Fruit fly (Drosophila melanogaster): Measurements from ENCODE around the gene RhoGEF3.

Gene RhoGEF3

DNA sequence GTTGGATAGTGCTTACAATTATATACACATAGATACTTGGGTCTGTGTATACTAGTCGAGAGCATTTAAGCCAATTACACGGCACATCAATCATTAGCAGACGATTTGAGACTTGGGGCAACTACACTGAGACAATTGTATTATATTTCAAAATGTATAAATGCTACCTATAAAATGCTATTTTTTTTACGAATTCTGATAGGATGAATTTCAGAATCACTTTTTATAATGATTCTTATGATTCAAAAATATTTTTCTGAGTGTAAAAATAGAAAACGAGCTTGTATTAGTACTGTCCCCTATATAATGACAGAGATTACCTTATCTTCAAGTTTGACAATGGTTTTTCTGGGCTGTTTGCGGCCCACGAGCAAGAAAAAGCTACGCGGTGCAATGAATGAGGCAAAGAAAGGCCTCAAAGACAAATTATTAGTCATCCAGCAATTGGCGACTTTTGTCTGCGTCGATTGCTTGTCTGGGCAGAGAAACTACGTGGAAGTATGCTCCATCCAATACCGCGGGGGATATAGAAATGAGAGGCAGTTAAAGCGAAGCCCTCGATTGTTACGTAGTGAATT lies 73.5 kb downstream of the RhoGEF3 start (continued):
- TF ChIP-seq bcd (GFP tag; optimal IDR thresholded peaks at IDR 0.05) (peak; percentile 34), CG9932 (GFP tag; IDR thresholded peaks at IDR 0.05) (peak; percentile 57), wdn (GFP tag; IDR thresholded peaks at IDR 0.05) (peak; percentile 70), sens (GFP tag) (peak; percentile 97), Nf-YA (GFP tag; IDR thresholded peaks at IDR 0.05) (peak; percentile 61), PHDP (tag; optimal IDR thresholded peaks at IDR 0.05) (no peak), ranshi (GFP tag; IDR thresholded peaks at IDR 0.05) (peak; percentile 88), en (GFP tag; optimal IDR thresholded peaks at IDR 0.05) (no peak), tup (GFP tag; optimal IDR thresholded peaks at IDR 0.05) (no peak), CG12942 (GFP tag; optimal IDR thresholded peaks at IDR 0.05) (no peak), ind (GFP tag; optimal IDR thresholded peaks at IDR 0.05) (no peak), Spps (tag; optimal IDR thresholded peaks at IDR 0.05) (peak; percentile 58), lab (GFP tag; optimal IDR thresholded peaks at IDR 0.05) (peak; percentile 90), mam (GFP tag; optimal IDR thresholded peaks at IDR 0.05) (peak; percentile 76), Sox102F (GFP tag; optimal IDR thresholded peaks at IDR 0.05) (peak; percentile 80), caup (GFP tag; optimal IDR thresholded peaks at IDR 0.05; ENCODE audit: severe bottlenecking) (peak; percentile 66), lmd (GFP tag; IDR thresholded peaks at IDR 0.05) (peak; percentile 85), CoRest (tag; optimal IDR thresholded peaks at IDR 0.05) (peak; percentile 66), wor (GFP tag; IDR thresholded peaks at IDR 0.05) (peak; percentile 60), CG14965 (GFP tag; optimal IDR thresholded peaks at IDR 0.05; ENCODE audit: borderline replicate concordance) (no peak), exex (tag; optimal IDR thresholded peaks at IDR 0.05) (peak; percentile 88), shn (GFP tag; optimal IDR thresholded peaks at IDR 0.05) (no peak), lov (optimal IDR thresholded peaks at IDR 0.05) (no peak), lov (GFP tag; IDR thresholded peaks at IDR 0.05) (no peak; the same call in 2 of the 3 replicates), usp (GFP tag; optimal IDR thresholded peaks at IDR 0.05) (no peak), hbn (GFP tag; IDR thresholded peaks at IDR 0.05; ENCODE audit: partially characterized antibody) (no peak), CG31365 (tag; optimal IDR thresholded peaks at IDR 0.05) (no peak), CG13624 (GFP tag; optimal IDR thresholded peaks at IDR 0.05) (peak; percentile 83), br (optimal IDR thresholded peaks at IDR 0.05) (no peak), CG10274 (GFP tag; optimal IDR thresholded peaks at IDR 0.05) (no peak), croc (GFP tag; conservative IDR thresholded peaks at IDR 0.05) (peak; percentile 40; the same call in 2 of the 3 replicates), Med (GFP tag) (peak; percentile 92), ac (GFP tag; optimal IDR thresholded peaks at IDR 0.05) (no peak), CG14441 (GFP tag; IDR thresholded peaks at IDR 0.05) (peak; percentile 83), CG17912 (GFP tag; optimal IDR thresholded peaks at IDR 0.05) (no peak), inv (GFP tag; IDR thresholded peaks at IDR 0.05; ENCODE audit: partially characterized antibody) (no peak), slbo (GFP tag; IDR thresholded peaks at IDR 0.05) (peak; percentile 85), CHES-1-like (GFP tag; optimal IDR thresholded peaks at IDR 0.05) (no peak), Myb (GFP tag; optimal IDR thresholded peaks at IDR 0.05) (peak; percentile 13), C15 (GFP tag; IDR thresholded peaks at IDR 0.05) (0 out of 3 replicates have a peak, but pooled peaks have one; percentile 38), CG14014 (GFP tag; IDR thresholded peaks at IDR 0.05) (peak; percentile 80), CG9876 (GFP tag; optimal IDR thresholded peaks at IDR 0.05) (no peak), CG8089 (GFP tag; optimal IDR thresholded peaks at IDR 0.05) (no peak), CG11247 (GFP tag; IDR thresholded peaks at IDR 0.05) (peak; percentile 83), CG7786 (GFP tag; optimal IDR thresholded peaks at IDR 0.05) (peak; percentile 52), CrebB (tag; optimal IDR thresholded peaks at IDR 0.05) (no peak), Deaf1 (tag; optimal IDR thresholded peaks at IDR 0.05) (no peak), CG18599 (GFP tag; optimal IDR thresholded peaks at IDR 0.05) (peak; percentile 85), ATbp (GFP tag; optimal IDR thresholded peaks at IDR 0.05) (peak; percentile 8), CG6654 (GFP tag; optimal IDR thresholded peaks at IDR 0.05) (no peak), Rx (GFP tag; IDR thresholded peaks at IDR 0.05) (peak; percentile 55; the same call in 1 of the 2 replicates)

All from whole organism, embryonic.